Fruit fly (Drosophila melanogaster) whole organism, embryonic: ENCODE measurements around the gene Gpdh1.

Source experiments
- Ada2b ChIP-seq: fragments of 200-800 bp; sonication (Bioruptor generic); IDR thresholded peaks from 2 replicates; pipeline ENCODE4 v1.3.6; 2022; ENCODE audit warnings: missing biosample characterization, missing genetic modification characterization
- Bgb ChIP-seq: fragments of 200-800 bp; sonication (Bioruptor generic); IDR thresholded peaks from 2 replicates; pipeline ENCODE4 v1.3.6; 2022; ENCODE audit warnings: missing biosample characterization, missing genetic modification characterization; ENCODE audit not compliant: partially characterized antibody
- CG10267 ChIP-seq: fragments of 200-800 bp; sonication (Bioruptor generic); optimal IDR thresholded peaks from 2 replicates; lab custom pipeline; 2018; ENCODE audit warnings: missing biosample characterization, mild to moderate bottlenecking, missing genetic modification characterization, moderate library complexity
- CG12104 ChIP-seq: fragments of 200-800 bp; sonication (Bioruptor generic); optimal IDR thresholded peaks from 3 replicates; lab custom pipeline; 2016; ENCODE audit warnings: missing biosample characterization, missing genetic modification characterization
- CG12236 ChIP-seq: fragments of 200-800 bp; sonication (Bioruptor generic); optimal IDR thresholded peaks from 2 replicates; lab custom pipeline; 2016; ENCODE audit warnings: missing biosample characterization, missing genetic modification characterization
- CG12769 ChIP-seq: fragments of 200-800 bp; sonication (Bioruptor generic); optimal IDR thresholded peaks from 2 replicates; lab custom pipeline; 2019; ENCODE audit warnings: missing biosample characterization, mild to moderate bottlenecking, missing genetic modification characterization, moderate library complexity
- CG12942 ChIP-seq: fragments of 200-800 bp; sonication (Bioruptor generic); optimal IDR thresholded peaks from 3 replicates; lab custom pipeline; 2016; ENCODE audit warnings: missing biosample characterization, missing genetic modification characterization
- CG13296 ChIP-seq: fragments of 200-800 bp; sonication (Bioruptor generic); optimal IDR thresholded peaks from 3 replicates; lab custom pipeline; 2018; ENCODE audit warnings: missing biosample characterization, mild to moderate bottlenecking, missing genetic modification characterization
- CG14710 ChIP-seq: fragments of 200-800 bp; sonication (Bioruptor generic); optimal IDR thresholded peaks from 3 replicates; lab custom pipeline; 2019; ENCODE audit warnings: missing biosample characterization, mild to moderate bottlenecking, missing genetic modification characterization, moderate library complexity
- CG15479 ChIP-seq: fragments of 200-800 bp; sonication (Bioruptor generic); optimal IDR thresholded peaks from 3 replicates; lab custom pipeline; 2019; ENCODE audit warnings: missing biosample characterization, mild to moderate bottlenecking, missing genetic modification characterization, moderate library complexity
- CG17186 ChIP-seq: fragments of 200-800 bp; sonication (Bioruptor generic); optimal IDR thresholded peaks from 3 replicates; lab custom pipeline; 2017; ENCODE audit warnings: missing biosample characterization, missing genetic modification reagents, missing genetic modification characterization
- CG17328 ChIP-seq: fragments of 200-800 bp; sonication (Bioruptor generic); IDR thresholded peaks from 2 replicates; pipeline ENCODE4 v1.3.6; 2022; ENCODE audit warnings: missing biosample characterization, missing genetic modification characterization
- CG17912 ChIP-seq: fragments of 200-800 bp; sonication (Bioruptor generic); optimal IDR thresholded peaks from 2 replicates; lab custom pipeline; 2018; ENCODE audit warnings: missing biosample characterization, mild to moderate bottlenecking, missing genetic modification characterization
- CG2116 ChIP-seq: fragments of 200-800 bp; sonication (Bioruptor generic); optimal IDR thresholded peaks from 3 replicates; lab custom pipeline; 2018; ENCODE audit warnings: missing biosample characterization, mild to moderate bottlenecking, missing genetic modification characterization
- CG2202 ChIP-seq: fragments of 200-800 bp; sonication (Bioruptor generic); optimal IDR thresholded peaks from 2 replicates; lab custom pipeline; 2018; ENCODE audit warnings: missing biosample characterization, mild to moderate bottlenecking, missing genetic modification characterization
- CG2678 ChIP-seq: fragments of 200-800 bp; sonication (Bioruptor generic); optimal IDR thresholded peaks from 3 replicates; lab custom pipeline; 2019; ENCODE audit warnings: missing biosample characterization, mild to moderate bottlenecking, missing genetic modification characterization, moderate library complexity
- CG2875 ChIP-seq: fragments of 200-800 bp; sonication (Bioruptor generic); optimal IDR thresholded peaks from 2 replicates; lab custom pipeline; 2017; ENCODE audit warnings: missing biosample characterization, mild to moderate bottlenecking, missing genetic modification characterization, missing genetic modification reagents
- CG4820 ChIP-seq: fragments of 200-800 bp; sonication (Bioruptor generic); optimal IDR thresholded peaks from 3 replicates; lab custom pipeline; 2016; ENCODE audit warnings: missing biosample characterization, missing genetic modification characterization
- CG8478 ChIP-seq: fragments of >200 bp; optimal IDR thresholded peaks from 2 replicates; lab custom pipeline; 2018
- E2f1 ChIP-seq: fragments of 200-800 bp; sonication (Bioruptor generic); IDR thresholded peaks from 2 replicates; pipeline ENCODE4 v1.3.6; 2022; ENCODE audit warnings: missing biosample characterization, missing genetic modification characterization
- Ets97D ChIP-seq: fragments of 200-800 bp; sonication (Bioruptor generic); optimal IDR thresholded peaks from 3 replicates; lab custom pipeline; 2016; ENCODE audit warnings: missing biosample characterization, missing genetic modification characterization
- Fer1 ChIP-seq: fragments of 200-800 bp; sonication (Bioruptor generic); optimal IDR thresholded peaks from 2 replicates; lab custom pipeline; 2017; ENCODE audit warnings: missing biosample characterization, mild to moderate bottlenecking, missing genetic modification characterization
- HmgZ ChIP-seq: fragments of 200-800 bp; sonication (Bioruptor generic); optimal IDR thresholded peaks from 2 replicates; lab custom pipeline; 2018; ENCODE audit warnings: missing biosample characterization, mild to moderate bottlenecking, missing genetic modification characterization
- Lhr ChIP-seq: fragments of 200-800 bp; sonication (Bioruptor generic); optimal IDR thresholded peaks from 3 replicates; lab custom pipeline; 2017; ENCODE audit warnings: mild to moderate bottlenecking, missing biosample characterization, missing genetic modification reagents, missing genetic modification characterization
- Max ChIP-seq: fragments of 200-800 bp; sonication (Bioruptor generic); optimal IDR thresholded peaks from 2 replicates; lab custom pipeline; 2016; ENCODE audit warnings: missing biosample characterization, mild to moderate bottlenecking, missing genetic modification characterization
- Mrtf ChIP-seq: fragments of 200-800 bp; sonication (Bioruptor generic); IDR thresholded peaks from 3 replicates; pipeline ENCODE4 v1.3.6; 2022; ENCODE audit warnings: missing biosample characterization, missing genetic modification characterization
- Nf-YC ChIP-seq: fragments of 200-800 bp; optimal IDR thresholded peaks from 3 replicates; lab custom pipeline; 2019; ENCODE audit warnings: missing biosample characterization, mild to moderate bottlenecking, missing genetic modification characterization, moderate library complexity
- NfI ChIP-seq: fragments of 200-800 bp; sonication (Bioruptor generic); optimal IDR thresholded peaks from 3 replicates; lab custom pipeline; 2018; ENCODE audit warnings: missing biosample characterization, mild to moderate bottlenecking, missing genetic modification characterization, moderate library complexity
- Ptx1 ChIP-seq: fragments of 200-800 bp; sonication (Bioruptor generic); IDR thresholded peaks from 2 replicates; pipeline ENCODE4 v1.3.6; 2022; ENCODE audit warnings: missing biosample characterization, missing genetic modification characterization
- Six4 ChIP-seq: fragments of 200-800 bp; sonication (Bioruptor generic); optimal IDR thresholded peaks from 2 replicates; lab custom pipeline; 2016; ENCODE audit warnings: missing biosample characterization, missing genetic modification characterization
- Trl ChIP-seq, 3 experiments: fragments of >200 bp in 2 of 3; fragments of 200-800 bp in 1 of 3; sonication (Bioruptor generic) in 1 of 3; optimal IDR thresholded peaks; 2 replicates in 1 of 3; 3 replicates in 2 of 3; lab custom pipeline; 2016 to 2017; ENCODE audit warnings: missing biosample characterization in 1 of 3, missing genetic modification characterization in 1 of 3
- ab ChIP-seq: fragments of 200-800 bp; sonication (Bioruptor generic); optimal IDR thresholded peaks from 2 replicates; lab custom pipeline; 2016; ENCODE audit warnings: missing biosample characterization, missing genetic modification characterization
- bab2 ChIP-seq: fragments of 200-800 bp; sonication (Bioruptor generic); optimal IDR thresholded peaks from 2 replicates; lab custom pipeline; 2016; ENCODE audit warnings: missing biosample characterization, missing genetic modification characterization
- bbx ChIP-seq: fragments of 200-800 bp; sonication (Bioruptor generic); IDR thresholded peaks from 2 replicates; pipeline ENCODE4 v1.3.6; 2022; ENCODE audit warnings: missing biosample characterization, missing genetic modification characterization; ENCODE audit not compliant: partially characterized antibody
- cato ChIP-seq: fragments of 200-800 bp; sonication (Bioruptor generic); optimal IDR thresholded peaks from 2 replicates; lab custom pipeline; 2016; ENCODE audit warnings: missing biosample characterization, missing genetic modification characterization, borderline replicate concordance
- chn ChIP-seq: fragments of 200-800 bp; sonication (Bioruptor generic); optimal IDR thresholded peaks from 2 replicates; lab custom pipeline; 2016; ENCODE audit warnings: missing biosample characterization, missing genetic modification characterization
- dmrt99B ChIP-seq: fragments of 200-800 bp; sonication (Bioruptor generic); optimal IDR thresholded peaks from 2 replicates; lab custom pipeline; 2018; ENCODE audit warnings: missing biosample characterization, mild to moderate bottlenecking, missing genetic modification characterization, moderate library complexity
- gsb ChIP-seq: fragments of 200-800 bp; sonication (Bioruptor generic); IDR thresholded peaks from 2 replicates; pipeline ENCODE4 v1.3.6; 2022; ENCODE audit warnings: missing biosample characterization, missing genetic modification characterization
- h ChIP-seq: fragments of >200 bp; optimal IDR thresholded peaks from 2 replicates; lab custom pipeline; 2017
- nerfin-2 ChIP-seq: fragments of 200-800 bp; sonication (Bioruptor generic); IDR thresholded peaks from 2 replicates; pipeline ENCODE4 v1.3.6; 2022; ENCODE audit warnings: missing biosample characterization, missing genetic modification characterization; ENCODE audit not compliant: partially characterized antibody
- pzg ChIP-seq: fragments of 200-800 bp; sonication (Bioruptor generic); optimal IDR thresholded peaks from 3 replicates; lab custom pipeline; 2018; ENCODE audit warnings: missing biosample characterization, mild to moderate bottlenecking, missing genetic modification characterization, moderate library complexity
- ro ChIP-seq: fragments of 200-800 bp; sonication (Bioruptor generic); IDR thresholded peaks from 2 replicates; pipeline ENCODE4 v1.3.6; 2022; ENCODE audit warnings: missing biosample characterization, missing genetic modification characterization
- sens ChIP-seq: fragments of 200-800 bp; sonication (Bioruptor generic); peaks from one replicate; lab custom pipeline; 2016; ENCODE audit warnings: missing biosample characterization, missing genetic modification characterization
- sim ChIP-seq: fragments of 200-800 bp; sonication (Bioruptor generic); IDR thresholded peaks from 2 replicates; pipeline ENCODE4 v1.3.6; 2022; ENCODE audit warnings: missing biosample characterization, missing genetic modification characterization
- stwl ChIP-seq: fragments of 200-800 bp; sonication (Bioruptor generic); optimal IDR thresholded peaks from 3 replicates; lab custom pipeline; 2018; ENCODE audit warnings: missing biosample characterization, mild to moderate bottlenecking, missing genetic modification characterization, moderate library complexity
- tll ChIP-seq, 2 experiments: fragments of 200-800 bp in 1 of 2; fragments of >200 bp in 1 of 2; sonication (Bioruptor generic) in 1 of 2; optimal IDR thresholded peaks; 2 replicates each; lab custom pipeline; 2017 to 2019; ENCODE audit warnings: missing biosample characterization in 2 of 2, missing genetic modification characterization in 2 of 2, mild to moderate bottlenecking in 1 of 2, moderate library complexity in 1 of 2
- toy ChIP-seq: fragments of 200-800 bp; sonication (Bioruptor generic); IDR thresholded peaks from 2 replicates; pipeline ENCODE4 v1.3.6; 2022; ENCODE audit warnings: missing biosample characterization, missing genetic modification characterization
- ttk ChIP-seq: fragments of 200-800 bp; sonication (Bioruptor generic); IDR thresholded peaks from 2 replicates; pipeline ENCODE4 v2.1.2; 2022; ENCODE audit warnings: missing biosample characterization, missing genetic modification characterization
- wor ChIP-seq: fragments of 200-800 bp; sonication (Bioruptor generic); IDR thresholded peaks from 2 replicates; pipeline ENCODE4 v1.3.6; 2022; ENCODE audit warnings: missing biosample characterization, missing genetic modification characterization

Gene Gpdh1

dm6 chr2L:5977729-5978078 is 34.3 kb downstream of the Gpdh1 start:
- TF ChIP-seq Mrtf (GFP tag; lab: Robert Waterston, UW) (no peak), ab (no peak), Trl (optimal IDR thresholded peaks at IDR 0.05; lab: Kevin White, UChicago) (peak; percentile 27 to 80), Trl (GFP tag; optimal IDR thresholded peaks at IDR 0.05; lab: Kevin White, UChicago) (no peak), NfI (GFP tag; lab: Kevin White, UChicago) (no peak), dmrt99B (tag; lab: Kevin White, UChicago) (no peak)

- TF ChIP-seq CG8478 (lab: Kevin White, UChicago) (peak; percentile 34), sens (peak; percentile 56), stwl (peak; percentile 2), CG13296 (GFP tag; lab: Kevin White, UChicago) (no peak), bab2 (no peak), CG17328 (no peak), Ada2b (GFP tag; lab: Robert Waterston, UW) (no peak), CG2116 (GFP tag; lab: Kevin White, UChicago) (no peak), Max (peak; percentile 13), h (lab: Kevin White, UChicago) (peak; percentile 45), nerfin-2 (GFP tag; lab: Robert Waterston, UW) (no peak), wor (GFP tag; lab: Robert Waterston, UW) (no peak), Ptx1 (GFP tag; lab: Robert Waterston, UW) (no peak), ro (GFP tag; lab: Robert Waterston, UW) (no peak), Ets97D (GFP tag; lab: Kevin White, UChicago) (no peak), CG10267 (tag; lab: Kevin White, UChicago) (peak; percentile 85), CG12104 (no peak), Six4 (peak; percentile 12), CG12769 (tag; lab: Kevin White, UChicago) (no peak), Nf-YC (peak; percentile 12), CG17186 (GFP tag; lab: Kevin White, UChicago) (no peak), tll (GFP tag; optimal IDR thresholded peaks at IDR 0.05; lab: Kevin White, UChicago) (peak in 1 of 2 experiments; percentile 4), pzg (GFP tag; lab: Kevin White, UChicago) (no peak), Bgb (no peak), CG2678 (no peak), CG12236 (GFP tag; lab: Kevin White, UChicago) (no peak), CG4820 (GFP tag; lab: Kevin White, UChicago) (no peak), CG17912 (no peak), CG12942 (GFP tag; lab: Kevin White, UChicago) (no peak), toy (GFP tag; lab: Robert Waterston, UW) (no peak), Lhr (no peak), ttk (GFP tag; lab: Robert Waterston, UW) (no peak), CG15479 (GFP tag; lab: Kevin White, UChicago) (peak; percentile 94), E2f1 (no peak), gsb (GFP tag; lab: Robert Waterston, UW) (no peak), sim (GFP tag; lab: Robert Waterston, UW) (no peak), chn (peak; percentile 55), bbx (GFP tag; lab: Robert Waterston, UW) (no peak), cato (GFP tag; lab: Kevin White, UChicago) (no peak), CG14710 (peak; percentile 22), CG2875 (GFP tag; lab: Kevin White, UChicago) (peak; percentile 0), Fer1 (GFP tag; lab: Kevin White, UChicago) (peak; percentile 35), CG2202 (tag; lab: Kevin White, UChicago) (no peak), HmgZ (no peak)
These were observed 35.1 kb downstream of the Gpdh1 start for dm6 chr2L:5978333-5979054.
